Fruit fly (Drosophila melanogaster) whole organism, embryonic: ENCODE measurements around the gene CG3349.

Source experiments
- Asciz ChIP-seq: fragments of 200-800 bp; sonication (Bioruptor generic); optimal IDR thresholded peaks from 2 replicates; lab custom pipeline; 2017; ENCODE audit warnings: missing biosample characterization, mild to moderate bottlenecking, missing genetic modification characterization, missing genetic modification reagents
- Atf3 ChIP-seq: fragments of 200-800 bp; sonication (Bioruptor generic); optimal IDR thresholded peaks from 3 replicates; lab custom pipeline; 2016; ENCODE audit warnings: missing biosample characterization, missing genetic modification characterization
- Awh ChIP-seq: fragments of 200-800 bp; sonication (Bioruptor generic); IDR thresholded peaks from 2 replicates; pipeline ENCODE4, ENCODE4 v1.3.6; 2022; ENCODE audit warnings: missing biosample characterization, missing genetic modification characterization
- CG10959 ChIP-seq: fragments of 200-800 bp; sonication (Bioruptor generic); IDR thresholded peaks from 2 replicates; pipeline ENCODE4 v1.3.6; 2022; ENCODE audit warnings: missing biosample characterization, missing genetic modification characterization
- CG10979 ChIP-seq: fragments of 200-800 bp; sonication (Bioruptor generic); optimal IDR thresholded peaks from 2 replicates; lab custom pipeline; 2018; ENCODE audit warnings: missing biosample characterization, mild to moderate bottlenecking, missing genetic modification characterization, moderate library complexity
- CG11085 ChIP-seq: fragments of 200-800 bp; sonication (Bioruptor generic); IDR thresholded peaks from 2 replicates; pipeline ENCODE4 v1.3.6; 2022; ENCODE audit warnings: missing biosample characterization, missing genetic modification characterization
- CG11093 ChIP-seq: fragments of 200-800 bp; sonication (Bioruptor generic); IDR thresholded peaks from 3 replicates; pipeline ENCODE4 v1.3.6; 2022; ENCODE audit warnings: missing biosample characterization, missing genetic modification characterization
- CG11695 ChIP-seq: fragments of 200-800 bp; sonication (Bioruptor generic); IDR thresholded peaks from 3 replicates; pipeline ENCODE4 v1.3.6; 2022; ENCODE audit warnings: missing biosample characterization, missing genetic modification characterization
- CG12219 ChIP-seq: fragments of 200-800 bp; sonication (Bioruptor generic); optimal IDR thresholded peaks from 3 replicates; lab custom pipeline; 2018; ENCODE audit warnings: missing biosample characterization, mild to moderate bottlenecking, missing genetic modification characterization
- CG14441 ChIP-seq: fragments of 200-800 bp; sonication (Bioruptor generic); IDR thresholded peaks from 2 replicates; pipeline ENCODE4 v1.3.6; 2022; ENCODE audit warnings: missing biosample characterization, missing genetic modification characterization
- CG15073 ChIP-seq: fragments of 200-800 bp; sonication (Bioruptor generic); optimal IDR thresholded peaks from 2 replicates; lab custom pipeline; 2016; ENCODE audit warnings: missing biosample characterization, missing genetic modification characterization
- CG17361 ChIP-seq: fragments of 200-800 bp; sonication (Bioruptor generic); IDR thresholded peaks from 3 replicates; pipeline ENCODE4 v1.3.6; 2022; ENCODE audit warnings: missing biosample characterization, missing genetic modification characterization
- CG18764 ChIP-seq: fragments of 200-800 bp; sonication (Bioruptor generic); optimal IDR thresholded peaks from 3 replicates; lab custom pipeline; 2016; ENCODE audit warnings: missing biosample characterization, missing genetic modification characterization
- CG2199 ChIP-seq: fragments of 200-800 bp; sonication (Bioruptor generic); IDR thresholded peaks from 3 replicates; pipeline ENCODE4 v1.3.6; 2022; ENCODE audit warnings: missing biosample characterization, missing genetic modification characterization
- CG2875 ChIP-seq: fragments of 200-800 bp; sonication (Bioruptor generic); optimal IDR thresholded peaks from 2 replicates; lab custom pipeline; 2017; ENCODE audit warnings: missing biosample characterization, mild to moderate bottlenecking, missing genetic modification characterization, missing genetic modification reagents
- CG31224 ChIP-seq: fragments of 200-800 bp; sonication (Bioruptor generic); IDR thresholded peaks from 2 replicates; pipeline ENCODE4 v1.3.6; 2022; ENCODE audit warnings: missing biosample characterization, missing genetic modification characterization
- CG3407 ChIP-seq: fragments of 200-800 bp; sonication (Bioruptor generic); optimal IDR thresholded peaks from 2 replicates; lab custom pipeline; 2018; ENCODE audit warnings: missing biosample characterization, mild to moderate bottlenecking, missing genetic modification characterization
- CG5180 ChIP-seq: fragments of 200-800 bp; sonication (Bioruptor generic); optimal IDR thresholded peaks from 3 replicates; lab custom pipeline; 2017; ENCODE audit warnings: missing biosample characterization, missing genetic modification characterization, mild to moderate bottlenecking, moderate library complexity, missing genetic modification reagents
- CG6175 ChIP-seq: fragments of 200-800 bp; sonication (Bioruptor generic); IDR thresholded peaks from 3 replicates; pipeline ENCODE4 v1.3.6; 2022; ENCODE audit warnings: missing biosample characterization, missing genetic modification characterization
- CG6654 ChIP-seq: fragments of 200-800 bp; sonication (Bioruptor generic); optimal IDR thresholded peaks from 2 replicates; lab custom pipeline; 2017; ENCODE audit warnings: missing biosample characterization, mild to moderate bottlenecking, missing genetic modification characterization
- CG6813 ChIP-seq: fragments of 200-800 bp; sonication (Bioruptor generic); optimal IDR thresholded peaks from 2 replicates; lab custom pipeline; 2017; ENCODE audit warnings: missing biosample characterization, missing genetic modification characterization, mild to moderate bottlenecking, moderate library complexity, missing genetic modification reagents
- CG8089 ChIP-seq: fragments of 200-800 bp; sonication (Bioruptor generic); optimal IDR thresholded peaks from 3 replicates; lab custom pipeline; 2016; ENCODE audit warnings: missing biosample characterization, missing genetic modification characterization
- CG8281 ChIP-seq: fragments of 200-800 bp; sonication (Bioruptor generic); optimal IDR thresholded peaks from 2 replicates; lab custom pipeline; 2018; ENCODE audit warnings: missing biosample characterization, mild to moderate bottlenecking, missing genetic modification characterization, moderate library complexity
- CG8765 ChIP-seq: fragments of 200-800 bp; sonication (Bioruptor generic); IDR thresholded peaks from 2 replicates; pipeline ENCODE4 v1.3.6; 2022; ENCODE audit warnings: missing biosample characterization, missing genetic modification characterization
- Dek ChIP-seq: fragments of 200-800 bp; sonication (Bioruptor generic); optimal IDR thresholded peaks from 3 replicates; lab custom pipeline; 2019; ENCODE audit warnings: missing biosample characterization, mild to moderate bottlenecking, missing genetic modification characterization, moderate library complexity
- Dll ChIP-seq: fragments of 200-800 bp; sonication (Bioruptor generic); IDR thresholded peaks from 4 replicates; pipeline ENCODE4 v1.3.6; 2022; ENCODE audit warnings: missing biosample characterization, missing genetic modification characterization; ENCODE audit not compliant: partially characterized antibody
- Gug ChIP-seq: fragments of 200-800 bp; sonication (Bioruptor generic); IDR thresholded peaks from 4 replicates; pipeline ENCODE4 v1.3.6; 2022; ENCODE audit warnings: missing biosample characterization, missing genetic modification characterization
- Hr39 ChIP-seq: fragments of >200 bp; optimal IDR thresholded peaks from 2 replicates; lab custom pipeline; 2017
- Mes4 ChIP-seq: fragments of 200-800 bp; sonication (Bioruptor generic); optimal IDR thresholded peaks from 2 replicates; lab custom pipeline; 2016; ENCODE audit warnings: missing biosample characterization, missing genetic modification characterization
- Mrtf ChIP-seq: fragments of 200-800 bp; sonication (Bioruptor generic); IDR thresholded peaks from 3 replicates; pipeline ENCODE4 v1.3.6; 2022; ENCODE audit warnings: missing biosample characterization, missing genetic modification characterization
- Oaz ChIP-seq: fragments of 200-800 bp; sonication (Bioruptor generic); IDR thresholded peaks from 2 replicates; pipeline ENCODE4 v1.3.6; 2022; ENCODE audit warnings: missing biosample characterization, missing genetic modification characterization
- Opbp ChIP-seq: fragments of 200-800 bp; sonication (Bioruptor generic); IDR thresholded peaks from 3 replicates; pipeline ENCODE4 v1.3.6; 2022; ENCODE audit warnings: missing biosample characterization, missing genetic modification characterization; ENCODE audit not compliant: partially characterized antibody
- TFAM ChIP-seq: fragments of 200-800 bp; sonication (Bioruptor generic); optimal IDR thresholded peaks from 2 replicates; lab custom pipeline; 2017; ENCODE audit warnings: missing biosample characterization, missing genetic modification characterization, inconsistent platforms
- ac ChIP-seq: fragments of 200-800 bp; sonication (Bioruptor generic); optimal IDR thresholded peaks from 3 replicates; lab custom pipeline; 2017; ENCODE audit warnings: missing biosample characterization, mild to moderate bottlenecking, missing genetic modification characterization
- ap ChIP-seq: fragments of 200-800 bp; sonication (Bioruptor generic); IDR thresholded peaks from 2 replicates; pipeline ENCODE4 v1.3.6; 2022; ENCODE audit warnings: missing biosample characterization, missing genetic modification characterization
- ase ChIP-seq: fragments of 200-800 bp; sonication (Bioruptor generic); IDR thresholded peaks from 3 replicates; pipeline ENCODE4 v1.3.6; 2022; ENCODE audit warnings: missing biosample characterization, missing genetic modification characterization
- crc ChIP-seq: fragments of 200-800 bp; sonication (Bioruptor generic); optimal IDR thresholded peaks from 2 replicates; lab custom pipeline; 2016; ENCODE audit warnings: missing biosample characterization, missing genetic modification characterization
- exex ChIP-seq: fragments of 200-800 bp; sonication (Bioruptor generic); optimal IDR thresholded peaks from 4 replicates; lab custom pipeline; 2018; ENCODE audit warnings: missing biosample characterization, mild to moderate bottlenecking, missing genetic modification characterization, moderate library complexity
- grn ChIP-seq: fragments of 200-800 bp; sonication (Bioruptor generic); optimal IDR thresholded peaks from 3 replicates; lab custom pipeline; 2017; ENCODE audit warnings: missing biosample characterization, missing genetic modification characterization
- ken ChIP-seq: fragments of 200-800 bp; sonication (Bioruptor generic); IDR thresholded peaks from 3 replicates; pipeline ENCODE4 v1.3.6; 2022; ENCODE audit warnings: missing biosample characterization, missing genetic modification characterization
- lab ChIP-seq: fragments of 200-800 bp; sonication (Bioruptor generic); optimal IDR thresholded peaks from 3 replicates; lab custom pipeline; 2017; ENCODE audit warnings: missing biosample characterization, missing genetic modification characterization, mild to moderate bottlenecking, moderate library complexity, missing genetic modification reagents
- lbe ChIP-seq: fragments of 200-800 bp; sonication (Bioruptor generic); optimal IDR thresholded peaks from 2 replicates; lab custom pipeline; 2016; ENCODE audit warnings: missing biosample characterization, mild to moderate bottlenecking, missing genetic modification characterization
- mirr ChIP-seq: fragments of 200-800 bp; sonication (Bioruptor generic); optimal IDR thresholded peaks from 3 replicates; lab custom pipeline; 2018; ENCODE audit warnings: missing biosample characterization, mild to moderate bottlenecking, missing genetic modification characterization
- nom ChIP-seq: fragments of 200-800 bp; sonication (Bioruptor generic); optimal IDR thresholded peaks from 2 replicates; lab custom pipeline; 2017; ENCODE audit warnings: missing biosample characterization, missing genetic modification characterization, mild to moderate bottlenecking, moderate library complexity, missing genetic modification reagents
- row ChIP-seq: fragments of 200-800 bp; sonication (Bioruptor generic); IDR thresholded peaks from 3 replicates; pipeline ENCODE4 v1.3.6; 2022; ENCODE audit warnings: missing biosample characterization, missing genetic modification characterization
- stc ChIP-seq: fragments of 200-800 bp; sonication (Bioruptor generic); IDR thresholded peaks from 2 replicates; pipeline ENCODE4 v1.3.6; 2022; ENCODE audit warnings: missing biosample characterization, missing genetic modification characterization
- trem ChIP-seq: fragments of 200-800 bp; optimal IDR thresholded peaks from 3 replicates; lab custom pipeline; 2019; ENCODE audit warnings: missing biosample characterization, mild to moderate bottlenecking, missing genetic modification characterization, moderate library complexity
- wek ChIP-seq: fragments of 200-800 bp; sonication (Bioruptor generic); optimal IDR thresholded peaks from 3 replicates; lab custom pipeline; 2018; ENCODE audit warnings: missing biosample characterization, mild to moderate bottlenecking, missing genetic modification characterization, moderate library complexity

The CG3349 gene

DNA sequence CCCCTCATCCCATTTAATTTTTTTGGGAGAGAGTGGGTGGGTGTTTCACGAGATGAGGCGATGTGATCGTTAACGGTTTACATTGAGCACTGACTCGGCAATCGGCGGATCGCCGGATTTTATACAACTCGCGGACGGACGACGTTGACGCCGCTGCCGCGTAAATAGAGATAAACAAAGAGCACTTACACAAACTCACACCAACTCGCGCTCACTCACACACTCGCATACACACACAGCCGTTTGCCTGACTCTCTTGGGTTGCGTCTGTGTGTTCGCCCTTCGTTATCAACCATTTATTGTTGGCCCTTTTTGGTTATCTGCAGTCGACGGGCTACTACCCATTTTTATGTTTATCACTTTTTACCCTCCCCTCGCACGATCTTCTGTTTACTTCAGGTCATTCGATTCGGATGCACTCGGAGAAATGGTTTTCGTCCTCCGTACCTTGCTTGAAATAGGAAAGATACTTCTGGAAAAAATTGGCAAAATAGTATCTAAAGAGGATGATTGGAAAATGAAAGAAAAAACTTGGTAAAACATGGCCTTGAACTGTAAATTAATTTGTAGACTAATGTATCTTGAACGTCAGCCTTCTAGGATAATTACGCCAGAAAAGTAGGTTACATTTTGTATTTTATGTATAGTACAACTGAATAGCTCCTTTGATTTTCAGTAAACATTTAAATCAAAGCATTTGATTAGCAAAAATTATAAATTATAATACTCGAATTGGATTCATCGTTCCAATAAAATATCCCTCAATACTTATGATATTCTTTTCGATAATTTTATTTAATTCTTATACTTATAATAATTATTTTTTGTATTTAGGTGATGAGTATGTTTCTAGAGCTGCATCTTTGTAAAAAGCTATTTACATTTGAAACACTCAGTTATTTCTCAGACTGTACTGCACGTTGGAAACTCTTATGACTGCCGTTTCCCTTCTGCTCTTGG lies 1.6 kb upstream of the CG3349 start (continued):
- TF ChIP-seq lab (GFP tag; lab: Kevin White, UChicago) (peak; percentile 53), grn (GFP tag; lab: Kevin White, UChicago) (peak; percentile 80), Dek (tag; lab: Kevin White, UChicago) (no peak), trem (tag; lab: Kevin White, UChicago) (peak; percentile 41), CG10959 (GFP tag; lab: Robert Waterston, UW) (peak; percentile 34; the same call in 1 of the 2 replicates), CG15073 (GFP tag; lab: Kevin White, UChicago) (no peak), CG6813 (peak; percentile 49), CG18764 (GFP tag; lab: Kevin White, UChicago) (no peak), TFAM (GFP tag; lab: Kevin White, UChicago) (no peak), CG12219 (GFP tag; lab: Kevin White, UChicago) (peak; percentile 33), CG11695 (0 out of 3 replicates have a peak, but pooled peaks have one; percentile 8), CG6175 (no peak), CG8089 (GFP tag; lab: Kevin White, UChicago) (no peak), CG11093 (GFP tag; lab: Robert Waterston, UW) (no peak), Atf3 (GFP tag; lab: Kevin White, UChicago) (peak; percentile 18), nom (peak; percentile 17), Dll (GFP tag; lab: Robert Waterston, UW) (0 out of 4 replicates have a peak, but pooled peaks have one; percentile 36), stc (no peak), Awh (GFP tag; lab: Robert Waterston, UW) (no peak; the same call in 1 of the 2 replicates), Mes4 (no peak), ken (peak; percentile 44; the same call in 1 of the 3 replicates), CG14441 (GFP tag; lab: Robert Waterston, UW) (peak; percentile 12; the same call in 1 of the 2 replicates), CG8281 (tag; lab: Kevin White, UChicago) (peak; percentile 32), Gug (GFP tag; lab: Robert Waterston, UW) (peak; percentile 68; the same call in 3 of the 4 replicates), ase (GFP tag; lab: Robert Waterston, UW) (no peak), ap (GFP tag; lab: Robert Waterston, UW) (no peak), Oaz (no peak), CG3407 (no peak), CG8765 (GFP tag; lab: Robert Waterston, UW) (no peak), CG10979 (tag; lab: Kevin White, UChicago) (peak; percentile 77), CG31224 (GFP tag; lab: Robert Waterston, UW) (no peak), exex (tag; lab: Kevin White, UChicago) (peak; percentile 4), crc (GFP tag; lab: Kevin White, UChicago) (no peak), row (peak; percentile 58; the same call in 2 of the 3 replicates), Hr39 (lab: Kevin White, UChicago) (no peak), CG5180 (GFP tag; lab: Kevin White, UChicago) (peak; percentile 10), Opbp (GFP tag; lab: Robert Waterston, UW) (no peak; the same call in 2 of the 3 replicates), CG6654 (GFP tag; lab: Kevin White, UChicago) (no peak), wek (GFP tag; lab: Kevin White, UChicago) (peak; percentile 10), CG11085 (no peak), CG2875 (GFP tag; lab: Kevin White, UChicago) (peak; percentile 23), Mrtf (GFP tag; lab: Robert Waterston, UW) (0 out of 3 replicates have a peak, but pooled peaks have one; percentile 27), mirr (GFP tag; lab: Kevin White, UChicago) (peak; percentile 29), CG17361 (GFP tag; lab: Robert Waterston, UW) (peak; percentile 91), CG2199 (peak; percentile 56; the same call in 1 of the 3 replicates), Asciz (GFP tag; lab: Kevin White, UChicago) (no peak), lbe (GFP tag; lab: Kevin White, UChicago) (no peak), ac (GFP tag; lab: Kevin White, UChicago) (no peak)
